Worm (Caenorhabditis elegans) whole organism, L1 larva: ENCODE measurements around the gene ZK856.7.

Source experiments
- aly-2 ChIP-seq: fragments of 150-350 bp; optimal IDR thresholded peaks from 2 replicates; lab custom pipeline; 2014; ENCODE audit warnings: missing biosample characterization, missing genetic modification characterization
- ceh-8 ChIP-seq: fragments of 200-800 bp; sonication (Bioruptor generic); optimal IDR thresholded peaks from 2 replicates; lab custom pipeline; 2018; ENCODE audit warnings: mild to moderate bottlenecking, missing genetic modification characterization, moderate library complexity, missing compliant biosample characterization
- ces-1 ChIP-seq: fragments of 150-350 bp; optimal IDR thresholded peaks from 2 replicates; lab custom pipeline; 2014; ENCODE audit warnings: missing biosample characterization, missing genetic modification reagents, missing genetic modification characterization
- fos-1 ChIP-seq: fragments of 150-350 bp; optimal IDR thresholded peaks from 2 replicates; lab custom pipeline; 2014; ENCODE audit warnings: missing biosample characterization, missing genetic modification characterization
- nhr-11 ChIP-seq: fragments of 150-350 bp; optimal IDR thresholded peaks from 2 replicates; lab custom pipeline; 2014; ENCODE audit warnings: missing biosample characterization, missing genetic modification characterization
- nhr-237 ChIP-seq: fragments of 150-350 bp; optimal IDR thresholded peaks from 2 replicates; lab custom pipeline; 2014; ENCODE audit warnings: missing biosample characterization, missing genetic modification characterization
- nhr-28 ChIP-seq: fragments of 150-350 bp; optimal IDR thresholded peaks from 2 replicates; lab custom pipeline; 2014; ENCODE audit warnings: missing biosample characterization, missing genetic modification characterization
- nhr-77 ChIP-seq: fragments of 150-350 bp; optimal IDR thresholded peaks from 2 replicates; lab custom pipeline; 2014; ENCODE audit warnings: missing biosample characterization, missing genetic modification characterization
- nhr-85 ChIP-seq: sonication (generic microtip); peaks from one replicate; lab custom pipeline; 2016; ENCODE audit warnings: missing genetic modification characterization, inconsistent platforms, missing compliant biosample characterization
- snpc-4 ChIP-seq: fragments of 150-350 bp; optimal IDR thresholded peaks from 2 replicates; lab custom pipeline; 2014; ENCODE audit warnings: missing biosample characterization, missing genetic modification characterization
- sptf-1 ChIP-seq: fragments of 150-350 bp; optimal IDR thresholded peaks from 2 replicates; lab custom pipeline; 2014; ENCODE audit warnings: missing biosample characterization, missing genetic modification characterization
- unc-62 ChIP-seq: fragments of 150-350 bp; optimal IDR thresholded peaks from 2 replicates; lab custom pipeline; 2014; ENCODE audit warnings: missing biosample characterization, missing genetic modification reagents, missing genetic modification characterization
- ztf-11 ChIP-seq, 2 experiments: sonication (generic microtip); optimal IDR thresholded peaks; 2 replicates each; lab custom pipeline; 2016 to 2017; ENCODE audit warnings: missing genetic modification characterization in 2 of 2, missing biosample characterization in 1 of 2, missing compliant biosample characterization in 1 of 2

DNA sequence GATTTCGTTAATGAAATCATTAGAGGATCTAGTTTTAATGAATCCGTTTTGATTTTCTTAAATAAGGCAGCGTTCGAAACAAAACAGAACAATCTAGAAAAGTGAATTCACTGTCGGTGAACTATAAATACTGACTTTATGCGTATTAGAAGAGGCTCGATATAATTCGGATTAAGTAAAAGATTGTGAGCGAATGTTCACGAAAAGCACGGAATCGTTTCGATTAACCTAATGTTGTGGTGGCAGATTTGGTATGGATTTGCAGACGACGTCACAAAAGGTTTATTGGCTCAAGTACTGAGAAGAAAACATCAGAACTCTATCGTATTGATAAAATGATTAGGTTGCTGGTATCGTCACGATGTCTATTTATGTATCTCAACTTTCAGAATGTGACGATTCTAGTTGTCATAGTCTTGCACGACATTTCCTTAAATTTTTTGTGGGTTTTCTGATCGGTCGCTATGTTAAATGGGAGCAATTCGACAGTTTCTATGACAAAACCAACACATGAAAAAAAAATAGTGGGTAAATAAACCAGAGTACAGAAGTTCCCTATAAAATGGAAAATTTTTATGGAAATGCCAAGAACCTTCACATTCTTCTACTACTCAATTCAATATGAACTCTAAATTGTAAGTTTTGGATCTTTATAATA, 27.5 kb downstream of the ZK856.7 start, which contains the start of the genes pyt-1 and fipr-7:
- TF ChIP-seq ztf-11 (tag; optimal IDR thresholded peaks at IDR 0.05; lab: Kevin White, UChicago) (no peak), nhr-11 (tag; lab: Kevin White, UChicago) (no peak), unc-62 (GFP tag; lab: Kevin White, UChicago) (no peak), snpc-4 (tag; lab: Kevin White, UChicago) (no peak), ceh-8 (no peak), fos-1 (tag; lab: Kevin White, UChicago) (no peak), nhr-77 (tag; lab: Kevin White, UChicago) (no peak), aly-2 (tag; lab: Kevin White, UChicago) (no peak), nhr-237 (no peak), nhr-85 (tag; lab: Kevin White, UChicago) (no peak), ces-1 (no peak), nhr-28 (tag; lab: Kevin White, UChicago) (no peak), sptf-1 (no peak)
